Worm (Caenorhabditis elegans): ENCODE results near the gene lap-2.

ce11 chrV:13020638-13021037 is 22.9 kb upstream of the lap-2 start:
- TF ChIP-seq lin-13 (GFP tag; optimal IDR thresholded peaks at IDR 0.05) = no peak
- no peak for TF ChIP-seq ceh-82 (tag; optimal IDR thresholded peaks at IDR 0.05)
- TF ChIP-seq nhr-237 (tag; optimal IDR thresholded peaks at IDR 0.05) = no peak
- TF ChIP-seq spr-3 (GFP tag; optimal IDR thresholded peaks at IDR 0.05) = no peak
- no peak for TF ChIP-seq mdl-1 (tag; optimal IDR thresholded peaks at IDR 0.05)
- TF ChIP-seq nhr-11 (tag; optimal IDR thresholded peaks at IDR 0.05) = no peak
- TF ChIP-seq nhr-25 (tag; optimal IDR thresholded peaks at IDR 0.05; ENCODE audit: borderline replicate concordance, insufficient read depth) = no peak
- no peak for TF ChIP-seq pha-4 (GFP tag; IDR thresholded peaks at IDR 0.05)
- TF ChIP-seq pha-4 (tag; optimal IDR thresholded peaks at IDR 0.05) = no peak
- TF ChIP-seq nhr-28 (tag; optimal IDR thresholded peaks at IDR 0.05) = no peak
